Fruit fly (Drosophila melanogaster): ENCODE data around the gene CG13599.

Gene CG13599

DNA sequence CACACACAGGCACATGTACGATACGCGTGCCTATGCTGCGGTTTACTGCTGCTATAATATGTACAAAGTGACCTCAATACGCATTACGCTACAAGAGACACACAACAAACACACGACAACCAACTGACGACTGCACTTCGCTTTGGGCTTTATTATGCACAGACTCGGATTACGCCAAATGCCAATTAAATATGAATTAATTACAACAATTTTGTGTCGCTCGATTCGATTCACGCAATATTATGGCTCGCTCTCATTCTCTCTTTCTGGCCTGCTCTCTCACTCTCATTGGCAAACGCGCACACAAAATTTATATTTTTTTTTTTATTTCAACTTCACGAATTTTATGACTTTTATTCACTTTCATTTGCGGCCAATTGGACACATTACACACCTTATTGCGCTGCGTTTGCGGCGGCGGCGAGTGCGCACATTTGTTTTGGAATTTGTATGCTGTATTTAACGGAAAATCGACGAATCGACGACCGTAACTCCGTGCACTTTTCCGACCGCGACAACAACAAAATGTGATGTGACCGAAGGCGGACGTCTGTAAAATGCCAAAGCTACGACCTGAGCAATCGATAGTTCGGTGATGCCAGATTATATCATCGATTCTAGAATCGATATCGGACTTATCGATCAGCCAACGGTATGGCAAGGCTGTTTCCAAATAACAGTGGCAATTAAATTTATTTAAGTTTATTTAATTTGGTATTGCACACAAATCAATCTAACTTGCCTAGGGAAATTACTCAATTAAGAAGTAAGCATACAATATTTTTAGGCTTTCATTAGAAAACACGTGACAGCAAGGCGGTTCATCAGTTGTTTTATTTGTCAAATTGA is 8.7 kb upstream of the CG13599 start, which contains the start of the genes sba and CG31141 (continued):
- TF ChIP-seq dm (GFP tag; optimal IDR thresholded peaks at IDR 0.05) (peak; percentile 5), Pdp1 (GFP tag; optimal IDR thresholded peaks at IDR 0.05) (peak in 1 of 2 experiments; percentile 83), chinmo (GFP tag; IDR thresholded peaks at IDR 0.05; ENCODE audit: partially characterized antibody) (peak; percentile 54; the same call in 2 of the 4 replicates), btn (GFP tag; optimal IDR thresholded peaks at IDR 0.05) (no peak), CG7745 (tag; optimal IDR thresholded peaks at IDR 0.05) (no peak), al (GFP tag; IDR thresholded peaks at IDR 0.05) (no peak), repo (GFP tag; optimal IDR thresholded peaks at IDR 0.05) (peak; percentile 21), row (GFP tag; IDR thresholded peaks at IDR 0.05) (peak; percentile 43), dysf (GFP tag; IDR thresholded peaks at IDR 0.05) (no peak), eve (GFP tag; optimal IDR thresholded peaks at IDR 0.05) (no peak), CG10979 (tag; optimal IDR thresholded peaks at IDR 0.05) (no peak), pho (GFP tag; optimal IDR thresholded peaks at IDR 0.05) (no peak), CG6683 (GFP tag; optimal IDR thresholded peaks at IDR 0.05) (no peak), sim (GFP tag; IDR thresholded peaks at IDR 0.05) (no peak), CG15269 (tag; optimal IDR thresholded peaks at IDR 0.05) (peak; percentile 29), hkb (optimal IDR thresholded peaks at IDR 0.05) (no peak), hkb (GFP tag; IDR thresholded peaks at IDR 0.05) (peak; percentile 50), shn (GFP tag; optimal IDR thresholded peaks at IDR 0.05) (no peak), dpn (GFP tag; optimal IDR thresholded peaks at IDR 0.05) (no peak), CG11696 (GFP tag; IDR thresholded peaks at IDR 0.05) (no peak), BtbVII (GFP tag; optimal IDR thresholded peaks at IDR 0.05) (peak; percentile 9), CG18476 (GFP tag; optimal IDR thresholded peaks at IDR 0.05) (no peak), CG2116 (GFP tag; optimal IDR thresholded peaks at IDR 0.05) (peak; percentile 34), CG3726 (GFP tag; IDR thresholded peaks at IDR 0.05) (no peak), crol (GFP tag; IDR thresholded peaks at IDR 0.05) (no peak), bbx (GFP tag; IDR thresholded peaks at IDR 0.05; ENCODE audit: partially characterized antibody) (peak; percentile 94), CG8388 (GFP tag; optimal IDR thresholded peaks at IDR 0.05) (no peak), pfk (GFP tag; optimal IDR thresholded peaks at IDR 0.05) (no peak), Hmx (GFP tag; optimal IDR thresholded peaks at IDR 0.05) (no peak), Nf-YC (tag; optimal IDR thresholded peaks at IDR 0.05) (peak; percentile 2), HLH54F (GFP tag; optimal IDR thresholded peaks at IDR 0.05) (no peak), usp (GFP tag; optimal IDR thresholded peaks at IDR 0.05) (no peak), Rfx (GFP tag; IDR thresholded peaks at IDR 0.05) (peak; percentile 40; the same call in 1 of the 2 replicates), Lhr (GFP tag; optimal IDR thresholded peaks at IDR 0.05) (peak; percentile 53), CG9932 (GFP tag; IDR thresholded peaks at IDR 0.05) (no peak), Atf-2 (GFP tag; optimal IDR thresholded peaks at IDR 0.05) (no peak), gcm2 (GFP tag; optimal IDR thresholded peaks at IDR 0.05) (no peak), gt (GFP tag; IDR thresholded peaks at IDR 0.05) (no peak), corto (GFP tag; optimal IDR thresholded peaks at IDR 0.05) (no peak), CG11504 (tag; optimal IDR thresholded peaks at IDR 0.05) (peak; percentile 14), fd96Cb (tag; optimal IDR thresholded peaks at IDR 0.05) (no peak), pita (GFP tag; optimal IDR thresholded peaks at IDR 0.05) (no peak), CG17186 (GFP tag; optimal IDR thresholded peaks at IDR 0.05) (peak; percentile 27), tup (GFP tag; optimal IDR thresholded peaks at IDR 0.05) (no peak), CG30431 (GFP tag; optimal IDR thresholded peaks at IDR 0.05) (no peak), Mrtf (GFP tag; IDR thresholded peaks at IDR 0.05) (no peak), D19A (tag; optimal IDR thresholded peaks at IDR 0.05) (no peak), CG5953 (GFP tag; IDR thresholded peaks at IDR 0.05) (no peak), CG3995 (GFP tag; optimal IDR thresholded peaks at IDR 0.05) (peak; percentile 17), CHES-1-like (GFP tag; optimal IDR thresholded peaks at IDR 0.05) (peak; percentile 13)
